Fruit fly (Drosophila melanogaster) whole organism, embryonic: Measurements from ENCODE around the gene D12.

Source experiments
- CG10147 ChIP-seq: fragments of 200-800 bp; sonication (Bioruptor generic); optimal IDR thresholded peaks from 2 replicates; lab custom pipeline; 2019; ENCODE audit warnings: missing biosample characterization, mild to moderate bottlenecking, missing genetic modification characterization, moderate library complexity
- CG10267 ChIP-seq: fragments of 200-800 bp; sonication (Bioruptor generic); optimal IDR thresholded peaks from 2 replicates; lab custom pipeline; 2018; ENCODE audit warnings: missing biosample characterization, mild to moderate bottlenecking, missing genetic modification characterization, moderate library complexity
- CG11093 ChIP-seq: fragments of 200-800 bp; sonication (Bioruptor generic); IDR thresholded peaks from 3 replicates; pipeline ENCODE4 v1.3.6; 2022; ENCODE audit warnings: missing biosample characterization, missing genetic modification characterization
- CG12299 ChIP-seq: fragments of 200-800 bp; sonication (Bioruptor generic); optimal IDR thresholded peaks from 2 replicates; lab custom pipeline; 2018; ENCODE audit warnings: missing biosample characterization, mild to moderate bottlenecking, missing genetic modification characterization
- CG12744 ChIP-seq: fragments of 200-800 bp; sonication (Bioruptor generic); optimal IDR thresholded peaks from 2 replicates; lab custom pipeline; 2016; ENCODE audit warnings: missing biosample characterization, missing genetic modification characterization
- CG13123 ChIP-seq: fragments of 200-800 bp; sonication (Bioruptor generic); optimal IDR thresholded peaks from 2 replicates; lab custom pipeline; 2016; ENCODE audit warnings: missing biosample characterization, missing genetic modification characterization
- CG1529 ChIP-seq: fragments of 200-800 bp; sonication (Bioruptor generic); optimal IDR thresholded peaks from 3 replicates; lab custom pipeline; 2018; ENCODE audit warnings: missing biosample characterization, missing genetic modification characterization
- CG15696 ChIP-seq: fragments of 200-800 bp; sonication (Bioruptor generic); optimal IDR thresholded peaks from 2 replicates; lab custom pipeline; 2019; ENCODE audit warnings: missing biosample characterization, mild to moderate bottlenecking, missing genetic modification characterization, moderate library complexity
- CG18476 ChIP-seq: fragments of 200-800 bp; sonication (Bioruptor generic); optimal IDR thresholded peaks from 2 replicates; lab custom pipeline; 2016; ENCODE audit warnings: missing biosample characterization, mild to moderate bottlenecking, missing genetic modification characterization
- CG2875 ChIP-seq: fragments of 200-800 bp; sonication (Bioruptor generic); optimal IDR thresholded peaks from 2 replicates; lab custom pipeline; 2017; ENCODE audit warnings: missing biosample characterization, mild to moderate bottlenecking, missing genetic modification characterization, missing genetic modification reagents
- CG30020 ChIP-seq: fragments of 200-800 bp; optimal IDR thresholded peaks from 2 replicates; lab custom pipeline; 2019; ENCODE audit warnings: missing biosample characterization, mild to moderate bottlenecking, missing genetic modification characterization, moderate library complexity
- CG32767 ChIP-seq: fragments of 200-800 bp; sonication (Bioruptor generic); IDR thresholded peaks from 2 replicates; pipeline ENCODE4 v1.3.6; 2022; ENCODE audit warnings: missing biosample characterization, missing genetic modification characterization
- CG32772 ChIP-seq: fragments of 200-800 bp; sonication (Bioruptor generic); IDR thresholded peaks from 2 replicates; pipeline ENCODE4 v1.3.6; 2022; ENCODE audit warnings: missing biosample characterization, missing genetic modification characterization
- CG4360 ChIP-seq: fragments of 200-800 bp; sonication (Bioruptor generic); IDR thresholded peaks from 2 replicates; pipeline ENCODE4 v1.3.6; 2022; ENCODE audit warnings: missing biosample characterization, missing genetic modification characterization
- CG4404 ChIP-seq: fragments of 200-800 bp; sonication (Bioruptor generic); IDR thresholded peaks from 2 replicates; pipeline ENCODE4 v1.3.6; 2022; ENCODE audit warnings: missing biosample characterization, missing genetic modification characterization
- CG6254 ChIP-seq: fragments of 200-800 bp; sonication (Bioruptor generic); optimal IDR thresholded peaks from 3 replicates; lab custom pipeline; 2017; ENCODE audit warnings: mild to moderate bottlenecking, missing biosample characterization, missing genetic modification reagents, missing genetic modification characterization
- CG6813 ChIP-seq: fragments of 200-800 bp; sonication (Bioruptor generic); optimal IDR thresholded peaks from 2 replicates; lab custom pipeline; 2017; ENCODE audit warnings: missing biosample characterization, missing genetic modification characterization, mild to moderate bottlenecking, moderate library complexity, missing genetic modification reagents
- CG7271 ChIP-seq: fragments of 200-800 bp; sonication (Bioruptor generic); optimal IDR thresholded peaks from 2 replicates; lab custom pipeline; 2018; ENCODE audit warnings: missing biosample characterization, mild to moderate bottlenecking, missing genetic modification characterization, moderate library complexity
- CG7372 ChIP-seq: fragments of 200-800 bp; sonication (Bioruptor generic); IDR thresholded peaks from 2 replicates; pipeline ENCODE4 v1.3.6; 2022; ENCODE audit warnings: missing biosample characterization, missing genetic modification characterization
- CG7745 ChIP-seq: fragments of 200-800 bp; sonication (Bioruptor generic); optimal IDR thresholded peaks from 2 replicates; lab custom pipeline; 2018; ENCODE audit warnings: missing biosample characterization, mild to moderate bottlenecking, missing genetic modification characterization, moderate library complexity
- CG9437 ChIP-seq: fragments of 200-800 bp; sonication (Bioruptor generic); optimal IDR thresholded peaks from 2 replicates; lab custom pipeline; 2018; ENCODE audit warnings: missing biosample characterization, mild to moderate bottlenecking, missing genetic modification characterization
- Dfd ChIP-seq, 2 experiments: fragments of >200 bp; optimal IDR thresholded peaks; 2 replicates each; lab custom pipeline; 2017; ENCODE audit warnings: missing biosample characterization in 2 of 2, missing genetic modification characterization in 2 of 2
- HLH3B ChIP-seq: fragments of 200-800 bp; sonication (Bioruptor generic); IDR thresholded peaks from 2 replicates; pipeline ENCODE4 v1.3.6; 2022; ENCODE audit warnings: missing biosample characterization, missing genetic modification characterization
- NFAT ChIP-seq: fragments of 200-800 bp; sonication (Bioruptor generic); IDR thresholded peaks from 2 replicates; pipeline ENCODE4 v1.3.6; 2022; ENCODE audit warnings: missing biosample characterization, missing genetic modification characterization
- NK7.1 ChIP-seq: fragments of 200-800 bp; sonication (Bioruptor generic); optimal IDR thresholded peaks from 3 replicates; lab custom pipeline; 2016; ENCODE audit warnings: missing biosample characterization, missing genetic modification characterization
- Oaz ChIP-seq: fragments of 200-800 bp; sonication (Bioruptor generic); IDR thresholded peaks from 2 replicates; pipeline ENCODE4 v1.3.6; 2022; ENCODE audit warnings: missing biosample characterization, missing genetic modification characterization
- Optix ChIP-seq: fragments of 200-800 bp; sonication (Bioruptor generic); IDR thresholded peaks from 3 replicates; pipeline ENCODE4 v1.3.6; 2022; ENCODE audit warnings: missing biosample characterization, missing genetic modification characterization
- Rx ChIP-seq: fragments of 200-800 bp; sonication (Bioruptor generic); IDR thresholded peaks from 2 replicates; pipeline ENCODE4 v1.3.6; 2022; ENCODE audit warnings: missing biosample characterization, missing genetic modification characterization
- Sry-β ChIP-seq: fragments of 200-800 bp; sonication (Bioruptor generic); optimal IDR thresholded peaks from 2 replicates; lab custom pipeline; 2018; ENCODE audit warnings: missing biosample characterization, mild to moderate bottlenecking, missing genetic modification characterization, moderate library complexity
- Taf1 ChIP-seq: fragments of 200-800 bp; sonication (Bioruptor generic); IDR thresholded peaks from 2 replicates; pipeline ENCODE4 v1.3.6; 2022; ENCODE audit warnings: missing biosample characterization, missing genetic modification characterization
- Usf ChIP-seq: fragments of 200-800 bp; sonication (Bioruptor generic); optimal IDR thresholded peaks from 2 replicates; lab custom pipeline; 2017; ENCODE audit warnings: missing genotype, missing biosample characterization, missing genetic modification characterization
- ash1 ChIP-seq: fragments of 200-800 bp; sonication (Bioruptor generic); optimal IDR thresholded peaks from 2 replicates; lab custom pipeline; 2018; ENCODE audit warnings: missing biosample characterization, mild to moderate bottlenecking, missing genetic modification characterization
- bcd ChIP-seq: fragments of 200-800 bp; sonication (Bioruptor generic); optimal IDR thresholded peaks from 2 replicates; lab custom pipeline; 2017; ENCODE audit warnings: missing biosample characterization, mild to moderate bottlenecking, missing genetic modification characterization
- chif ChIP-seq, 2 experiments: fragments of 200-800 bp; sonication (Bioruptor generic); optimal IDR thresholded peaks; 3 replicates each; lab custom pipeline; 2016; ENCODE audit warnings: missing biosample characterization in 2 of 2, missing genetic modification characterization in 2 of 2
- dati ChIP-seq: fragments of 200-800 bp; sonication (Bioruptor generic); IDR thresholded peaks from 2 replicates; pipeline ENCODE4 v1.3.6; 2022; ENCODE audit warnings: missing biosample characterization, missing genetic modification characterization
- lab ChIP-seq: fragments of 200-800 bp; sonication (Bioruptor generic); optimal IDR thresholded peaks from 3 replicates; lab custom pipeline; 2017; ENCODE audit warnings: missing biosample characterization, missing genetic modification characterization, mild to moderate bottlenecking, moderate library complexity, missing genetic modification reagents
- luna ChIP-seq: fragments of 200-800 bp; sonication (Bioruptor generic); optimal IDR thresholded peaks from 2 replicates; lab custom pipeline; 2016; ENCODE audit warnings: missing biosample characterization, missing genetic modification characterization
- nau ChIP-seq: fragments of 200-800 bp; sonication (Bioruptor generic); optimal IDR thresholded peaks from 3 replicates; lab custom pipeline; 2017; ENCODE audit warnings: missing biosample characterization, mild to moderate bottlenecking, missing genetic modification characterization, missing genetic modification reagents
- nerfin-2 ChIP-seq: fragments of 200-800 bp; sonication (Bioruptor generic); IDR thresholded peaks from 2 replicates; pipeline ENCODE4 v1.3.6; 2022; ENCODE audit warnings: missing biosample characterization, missing genetic modification characterization; ENCODE audit not compliant: partially characterized antibody
- nmo ChIP-seq: fragments of 200-800 bp; sonication (Bioruptor generic); optimal IDR thresholded peaks from 2 replicates; lab custom pipeline; 2018; ENCODE audit warnings: missing biosample characterization, mild to moderate bottlenecking, missing genetic modification characterization, moderate library complexity
- otp ChIP-seq: fragments of 200-800 bp; sonication (Bioruptor generic); IDR thresholded peaks from 3 replicates; pipeline ENCODE4, ENCODE4 v1.3.6; 2022; ENCODE audit warnings: missing biosample characterization, missing genetic modification characterization
- pb ChIP-seq: fragments of 200-800 bp; sonication (Bioruptor generic); optimal IDR thresholded peaks from 3 replicates; lab custom pipeline; 2016; ENCODE audit warnings: missing biosample characterization, missing genetic modification characterization
- salm ChIP-seq: fragments of 200-800 bp; sonication (Bioruptor generic); optimal IDR thresholded peaks from 2 replicates; lab custom pipeline; 2018; ENCODE audit warnings: missing biosample characterization, mild to moderate bottlenecking, missing genetic modification characterization
- shn ChIP-seq: fragments of 200-800 bp; sonication (Bioruptor generic); optimal IDR thresholded peaks from 3 replicates; lab custom pipeline; 2016; ENCODE audit warnings: missing biosample characterization, missing genetic modification characterization
- sisA ChIP-seq: fragments of 200-800 bp; sonication (Bioruptor generic); IDR thresholded peaks from 2 replicates; pipeline ENCODE4 v1.3.6; 2022; ENCODE audit warnings: missing biosample characterization, missing genetic modification characterization
- tin ChIP-seq: fragments of 200-800 bp; sonication (Bioruptor generic); optimal IDR thresholded peaks from 3 replicates; lab custom pipeline; 2016; ENCODE audit warnings: missing biosample characterization, missing genetic modification characterization
- trh ChIP-seq: fragments of 200-800 bp; sonication (Bioruptor generic); optimal IDR thresholded peaks from 2 replicates; lab custom pipeline; 2016; ENCODE audit warnings: missing biosample characterization, missing genetic modification characterization
- unpg ChIP-seq: fragments of 200-800 bp; sonication (Bioruptor generic); optimal IDR thresholded peaks from 3 replicates; lab custom pipeline; 2018; ENCODE audit warnings: missing biosample characterization, mild to moderate bottlenecking, missing genetic modification characterization, moderate library complexity
- zfh2 ChIP-seq: fragments of 200-800 bp; sonication (Bioruptor generic); optimal IDR thresholded peaks from 2 replicates; lab custom pipeline; 2016; ENCODE audit warnings: missing biosample characterization, missing genetic modification characterization

The D12 gene

DNA sequence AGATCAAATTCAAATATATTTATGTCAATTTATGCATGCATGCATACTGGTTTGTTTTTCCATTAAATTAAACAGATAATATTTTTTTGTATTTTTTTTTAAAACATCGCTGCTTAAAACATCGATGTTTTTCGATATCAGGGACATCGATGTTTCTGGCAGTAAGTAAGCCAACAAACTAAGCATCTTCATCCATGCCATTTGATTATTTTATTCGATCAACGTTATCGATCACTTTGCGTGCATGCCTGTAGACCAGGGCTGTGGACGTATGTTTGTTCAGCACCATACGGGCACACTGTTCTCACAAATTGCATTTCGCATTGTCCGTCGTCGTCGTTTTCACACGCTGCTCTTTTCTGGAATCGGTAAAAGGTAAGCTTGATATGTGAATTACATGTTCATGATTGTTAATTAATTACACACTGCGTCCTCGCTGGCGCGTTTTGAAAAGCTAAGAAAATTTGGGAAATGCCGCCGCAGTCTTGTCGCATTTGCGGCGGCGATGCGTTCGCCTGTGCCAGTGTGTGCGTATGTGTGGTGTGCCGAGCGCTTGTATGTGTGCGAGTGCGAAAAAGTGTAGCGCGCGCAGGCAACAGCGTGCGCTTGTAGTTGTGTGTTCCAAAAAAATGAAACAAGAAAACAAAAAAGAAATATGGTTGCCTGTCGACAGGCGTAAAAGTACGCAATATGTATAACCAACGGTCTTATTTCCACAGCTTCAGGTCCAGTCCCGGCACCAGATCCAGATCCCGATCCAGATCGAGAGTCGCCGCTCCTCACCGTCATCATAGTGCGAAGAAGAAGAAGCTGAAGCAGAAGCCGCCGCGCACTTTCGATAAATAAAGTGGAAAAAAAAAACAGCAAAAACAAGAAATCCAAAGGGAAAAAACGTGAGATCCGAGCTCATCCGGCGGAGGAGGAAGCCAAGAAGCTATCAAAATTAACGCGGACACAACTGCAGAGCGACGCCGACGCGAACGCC, 33.6 kb downstream of the D12 start, which contains the start of gene emb (continued):
- no peak for TF ChIP-seq unpg
- TF ChIP-seq salm (tag; lab: Kevin White, UChicago) = no peak
- TF ChIP-seq CG1529 (GFP tag; lab: Kevin White, UChicago) = no peak
- TF ChIP-seq CG4360 (GFP tag; lab: Robert Waterston, UW) = no peak
- TF ChIP-seq HLH3B (GFP tag; lab: Robert Waterston, UW) = no peak
- peak; percentile 34 for TF ChIP-seq tin
- no peak for TF ChIP-seq CG15696 (tag; lab: Kevin White, UChicago)
- TF ChIP-seq CG4404 (GFP tag; lab: Robert Waterston, UW) = no peak
- TF ChIP-seq CG32772 (GFP tag; lab: Robert Waterston, UW) = no peak
- peak; percentile 36 for TF ChIP-seq pb
- TF ChIP-seq luna (GFP tag; lab: Kevin White, UChicago) = no peak
- no peak for TF ChIP-seq trh (GFP tag; lab: Kevin White, UChicago)
- peak; percentile 41 for TF ChIP-seq CG18476 (GFP tag; lab: Kevin White, UChicago)
- peak; percentile 100 for TF ChIP-seq nerfin-2
- no peak for TF ChIP-seq CG11093 (GFP tag; lab: Robert Waterston, UW)
- TF ChIP-seq CG7271 (tag; lab: Kevin White, UChicago) = no peak
- no peak for TF ChIP-seq NK7.1 (GFP tag; lab: Kevin White, UChicago)
- TF ChIP-seq Taf1 (GFP tag; lab: Robert Waterston, UW) = 0 out of 2 replicates have a peak, but pooled peaks have one; percentile 24
- peak; percentile 9 for TF ChIP-seq CG12744
- TF ChIP-seq Usf (GFP tag; lab: Kevin White, UChicago) = no peak
- no peak for TF ChIP-seq CG7372
- TF ChIP-seq Rx = 0 out of 2 replicates have a peak, but pooled peaks have one; percentile 25
- TF ChIP-seq CG30020 (tag; lab: Kevin White, UChicago) = peak; percentile 71
- TF ChIP-seq ash1 (GFP tag; lab: Kevin White, UChicago) = no peak
- TF ChIP-seq CG6254 = no peak
- no peak for TF ChIP-seq nau (GFP tag; lab: Kevin White, UChicago)
- no peak for TF ChIP-seq CG6813
- TF ChIP-seq Dfd (GFP tag; optimal IDR thresholded peaks at IDR 0.05; lab: Kevin White, UChicago) = no peak
- no peak for TF ChIP-seq lab (GFP tag; lab: Kevin White, UChicago)
- peak; percentile 68 for TF ChIP-seq bcd (GFP tag; lab: Kevin White, UChicago)
- TF ChIP-seq CG10147 (GFP tag; lab: Kevin White, UChicago) = no peak
- no peak for TF ChIP-seq CG13123
- no peak for TF ChIP-seq sisA (GFP tag; lab: Robert Waterston, UW)
- peak; percentile 47 to 52 for TF ChIP-seq chif (GFP tag; optimal IDR thresholded peaks at IDR 0.05; lab: Kevin White, UChicago)
- no peak for TF ChIP-seq CG12299 (tag; lab: Kevin White, UChicago)
- TF ChIP-seq shn = peak; percentile 46
- peak; percentile 77 for TF ChIP-seq nmo (GFP tag; lab: Kevin White, UChicago)
- 0 out of 3 replicates have a peak, but pooled peaks have one; percentile 9 for TF ChIP-seq otp (GFP tag; lab: Robert Waterston, UW)
- TF ChIP-seq Sry-β (GFP tag; lab: Kevin White, UChicago) = peak; percentile 3
- TF ChIP-seq CG9437 (GFP tag; lab: Kevin White, UChicago) = peak; percentile 68
- no peak for TF ChIP-seq CG32767 (GFP tag; lab: Robert Waterston, UW)
- TF ChIP-seq zfh2 (GFP tag; lab: Kevin White, UChicago) = peak; percentile 60
- TF ChIP-seq Optix = no peak
- no peak for TF ChIP-seq Oaz (GFP tag; lab: Robert Waterston, UW)
- TF ChIP-seq dati (GFP tag; lab: Robert Waterston, UW) = no peak
- TF ChIP-seq CG7745 = no peak
- peak; percentile 74 for TF ChIP-seq CG10267 (tag; lab: Kevin White, UChicago)
- peak; percentile 58 for TF ChIP-seq NFAT (GFP tag; lab: Robert Waterston, UW)
- no peak for TF ChIP-seq CG2875 (GFP tag; lab: Kevin White, UChicago)
